Worm (Caenorhabditis elegans) whole organism, L4 larva: ENCODE data around the gene dsl-7.

ENCODE experiments used
- T20F7.1 ChIP-seq: fragments of 200-800 bp; sonication (Bioruptor generic); optimal IDR thresholded peaks from 2 replicates; lab custom pipeline; 2018; ENCODE audit warnings: mild to moderate bottlenecking, missing genetic modification characterization, missing compliant biosample characterization
- T26A8.4 ChIP-seq: fragments of 200-800 bp; sonication (Bioruptor generic); IDR thresholded peaks from 2 replicates; pipeline ENCODE4 v1.3.6; 2022; ENCODE audit warnings: missing genetic modification characterization, missing compliant biosample characterization
- Y48G9A.11 ChIP-seq: fragments of 200-800 bp; sonication (Bioruptor generic); IDR thresholded peaks from 2 replicates; pipeline ENCODE4 v1.3.6; 2022; ENCODE audit warnings: missing genetic modification reagents, missing genetic modification characterization, missing compliant biosample characterization
- Y5F2A.4 ChIP-seq: fragments of 200-800 bp; sonication (Bioruptor generic); optimal IDR thresholded peaks from 2 replicates; lab custom pipeline; 2018; ENCODE audit warnings: mild to moderate bottlenecking, missing genetic modification characterization, missing compliant biosample characterization
- Y75B8A.6 ChIP-seq: fragments of 200-800 bp; sonication (Bioruptor generic); IDR thresholded peaks from 2 replicates; pipeline ENCODE4 v1.3.6; 2022; ENCODE audit warnings: missing genetic modification reagents, missing genetic modification characterization, missing compliant biosample characterization
- arid-1 ChIP-seq: fragments of 200-800 bp; sonication (Bioruptor generic); conservative IDR thresholded peaks from 2 replicates; pipeline ENCODE4 v1.3.6; 2022; ENCODE audit warnings: missing genetic modification reagents, missing genetic modification characterization, missing compliant biosample characterization
- ceh-44 ChIP-seq: fragments of 200-800 bp; sonication (Bioruptor generic); IDR thresholded peaks from 2 replicates; pipeline ENCODE4 v1.3.6; 2022; ENCODE audit warnings: missing genetic modification reagents, missing genetic modification characterization, missing compliant biosample characterization
- ctbp-1 ChIP-seq: fragments of 200-800 bp; sonication (Bioruptor generic); IDR thresholded peaks from 2 replicates; pipeline ENCODE4 v1.3.6; 2022; ENCODE audit warnings: missing genetic modification reagents, missing genetic modification characterization, missing compliant biosample characterization
- dmd-6 ChIP-seq: fragments of 200-800 bp; sonication (Bioruptor generic); IDR thresholded peaks from 2 replicates; pipeline ENCODE4 v1.3.6; 2022; ENCODE audit warnings: missing genetic modification reagents, missing genetic modification characterization, missing compliant biosample characterization
- dmd-8 ChIP-seq: fragments of 200-800 bp; sonication (Bioruptor generic); IDR thresholded peaks from 2 replicates; pipeline ENCODE4 v1.3.6; 2022; ENCODE audit warnings: missing genetic modification characterization, missing compliant biosample characterization
- dmd-9 ChIP-seq: fragments of 200-800 bp; sonication (Bioruptor generic); IDR thresholded peaks from 2 replicates; pipeline ENCODE4 v1.3.6; 2022; ENCODE audit warnings: missing genetic modification reagents, missing genetic modification characterization, missing compliant biosample characterization
- dpl-1 ChIP-seq: fragments of 150-350 bp; optimal IDR thresholded peaks from 2 replicates; lab custom pipeline; 2014; ENCODE audit warnings: missing biosample characterization, missing genetic modification reagents, missing genetic modification characterization
- dve-1 ChIP-seq: sonication (generic microtip); optimal IDR thresholded peaks from 2 replicates; lab custom pipeline; 2017; ENCODE audit warnings: antibody characterized with exemption, mild to moderate bottlenecking, missing genetic modification characterization, missing compliant biosample characterization; ENCODE audit not compliant: insufficient read depth
- hif-1 ChIP-seq, 2 experiments: sonication (generic microtip); optimal IDR thresholded peaks; 2 replicates each; lab custom pipeline; 2016 to 2017; ENCODE audit warnings: missing compliant biosample characterization in 2 of 2, missing genetic modification characterization in 2 of 2, missing genetic modification reagents in 2 of 2, missing genotype in 2 of 2, mild to moderate bottlenecking in 1 of 2
- hlh-11 ChIP-seq: fragments of 200-800 bp; sonication (Bioruptor generic); optimal IDR thresholded peaks from 2 replicates; lab custom pipeline; 2018; ENCODE audit warnings: mild to moderate bottlenecking, missing genetic modification characterization, missing compliant biosample characterization
- hmg-1.1 ChIP-seq: fragments of 200-800 bp; sonication (Bioruptor generic); IDR thresholded peaks from 2 replicates; pipeline ENCODE4 v1.3.6; 2022; ENCODE audit warnings: missing genetic modification reagents, missing genetic modification characterization, missing compliant biosample characterization
- lin-1 ChIP-seq: fragments of 200-800 bp; sonication (Bioruptor generic); IDR thresholded peaks from 2 replicates; pipeline ENCODE4 v1.3.6; 2022; ENCODE audit warnings: missing genetic modification reagents, missing genetic modification characterization, missing compliant biosample characterization
- lin-15B ChIP-seq: fragments of 150-350 bp; sonication (generic microtip); optimal IDR thresholded peaks from 3 replicates; lab custom pipeline; 2014; ENCODE audit warnings: missing biosample characterization, missing genetic modification characterization
- lin-29 ChIP-seq: fragments of 200-800 bp; sonication (Bioruptor generic); IDR thresholded peaks from 2 replicates; pipeline ENCODE4 v1.3.6; 2022; ENCODE audit warnings: missing genetic modification reagents, missing genetic modification characterization, missing compliant biosample characterization
- lin-38 ChIP-seq: fragments of 200-800 bp; sonication (Bioruptor generic); IDR thresholded peaks from 2 replicates; pipeline ENCODE4 v1.3.6; 2022; ENCODE audit warnings: missing genetic modification reagents, missing genetic modification characterization, missing compliant biosample characterization
- lir-3 ChIP-seq: sonication (generic microtip); optimal IDR thresholded peaks from 2 replicates; lab custom pipeline; 2016; ENCODE audit warnings: mild to moderate bottlenecking, missing genetic modification characterization, missing compliant biosample characterization
- lsy-2 ChIP-seq, 2 experiments: fragments of 150-350 bp in 1 of 2; sonication (generic microtip) in 1 of 2; optimal IDR thresholded peaks; 2 replicates each; lab custom pipeline; 2014 to 2017; ENCODE audit warnings: missing biosample characterization in 2 of 2, missing genetic modification characterization in 2 of 2
- madf-5 ChIP-seq, 2 experiments: fragments of 200-800 bp; sonication (Bioruptor generic); IDR thresholded peaks; 2 replicates each; pipeline ENCODE4 v1.3.6; 2022; ENCODE audit warnings: missing compliant biosample characterization in 2 of 2, missing genetic modification characterization in 2 of 2
- mep-1 ChIP-seq: fragments of 150-350 bp; sonication (generic microtip); optimal IDR thresholded peaks from 3 replicates; lab custom pipeline; 2014; ENCODE audit warnings: missing biosample characterization, missing genetic modification characterization
- mes-2 ChIP-seq: sonication (generic microtip); optimal IDR thresholded peaks from 2 replicates; lab custom pipeline; 2016; ENCODE audit warnings: missing genotype, mild to moderate bottlenecking, missing genetic modification characterization, missing compliant biosample characterization; ENCODE audit not compliant: poor library complexity, severe bottlenecking
- mxl-2 ChIP-seq: fragments of 200-800 bp; sonication (Bioruptor generic); conservative IDR thresholded peaks from 2 replicates; pipeline ENCODE4 v1.3.6; 2022; ENCODE audit warnings: missing genetic modification reagents, missing genetic modification characterization, missing compliant biosample characterization
- mxl-3 ChIP-seq: fragments of 200-800 bp; sonication (Bioruptor generic); optimal IDR thresholded peaks from 2 replicates; lab custom pipeline; 2018; ENCODE audit warnings: mild to moderate bottlenecking, missing genetic modification characterization, missing compliant biosample characterization
- nhr-11 ChIP-seq: fragments of 150-350 bp; optimal IDR thresholded peaks from 2 replicates; lab custom pipeline; 2014; ENCODE audit warnings: missing biosample characterization, missing genetic modification characterization
- nhr-6 ChIP-seq: fragments of 150-350 bp; optimal IDR thresholded peaks from 2 replicates; lab custom pipeline; 2014; ENCODE audit warnings: missing biosample characterization, missing genetic modification characterization
- pha-4 ChIP-seq, 2 experiments: fragments of 150-350 bp in 1 of 2; fragments of 200-800 bp in 1 of 2; sonication (Bioruptor generic) in 1 of 2; IDR thresholded peaks in 1 of 2; optimal IDR thresholded peaks in 1 of 2; 2 replicates each; pipeline versions ENCODE4 v1.3.6 to Lab custom; 2014 to 2022; ENCODE audit warnings: missing genetic modification characterization in 2 of 2, missing genetic modification reagents in 2 of 2, missing biosample characterization in 1 of 2, missing compliant biosample characterization in 1 of 2
- php-3 ChIP-seq: fragments of 200-800 bp; sonication (Bioruptor generic); IDR thresholded peaks from 2 replicates; pipeline ENCODE4 v1.3.6; 2022; ENCODE audit warnings: missing genetic modification reagents, missing genetic modification characterization, missing compliant biosample characterization
- pqm-1 ChIP-seq: sonication (generic microtip); optimal IDR thresholded peaks from 2 replicates; lab custom pipeline; 2017; ENCODE audit warnings: missing biosample characterization, missing genetic modification characterization
- rbr-2 ChIP-seq: sonication (generic microtip); optimal IDR thresholded peaks from 2 replicates; lab custom pipeline; 2016; ENCODE audit warnings: missing genotype, missing genetic modification characterization, missing compliant biosample characterization
- snpc-4 ChIP-seq: fragments of 150-350 bp; optimal IDR thresholded peaks from 2 replicates; lab custom pipeline; 2014; ENCODE audit warnings: missing biosample characterization, missing genetic modification characterization
- spr-1 ChIP-seq: sonication (generic microtip); optimal IDR thresholded peaks from 2 replicates; lab custom pipeline; 2016; ENCODE audit warnings: mild to moderate bottlenecking, missing genetic modification characterization, missing compliant biosample characterization
- tra-1 ChIP-seq: fragments of 200-800 bp; sonication (Bioruptor generic); IDR thresholded peaks from 2 replicates; pipeline ENCODE4 v1.3.6; 2022; ENCODE audit warnings: missing genetic modification reagents, missing genetic modification characterization, missing compliant biosample characterization
- unc-130 ChIP-seq: sonication (generic microtip); optimal IDR thresholded peaks from 2 replicates; lab custom pipeline; 2016; ENCODE audit warnings: missing genetic modification reagents, missing genetic modification characterization, missing compliant biosample characterization
- vab-7 ChIP-seq: fragments of 200-800 bp; sonication (Bioruptor generic); IDR thresholded peaks from 2 replicates; pipeline ENCODE4 v1.3.6; 2022; ENCODE audit warnings: missing genetic modification reagents, missing genetic modification characterization, missing compliant biosample characterization
- zfp-2 ChIP-seq: sonication (generic microtip); optimal IDR thresholded peaks from 2 replicates; lab custom pipeline; 2016; ENCODE audit warnings: mild to moderate bottlenecking, missing genetic modification characterization, missing compliant biosample characterization

dsl-7 gene

DNA sequence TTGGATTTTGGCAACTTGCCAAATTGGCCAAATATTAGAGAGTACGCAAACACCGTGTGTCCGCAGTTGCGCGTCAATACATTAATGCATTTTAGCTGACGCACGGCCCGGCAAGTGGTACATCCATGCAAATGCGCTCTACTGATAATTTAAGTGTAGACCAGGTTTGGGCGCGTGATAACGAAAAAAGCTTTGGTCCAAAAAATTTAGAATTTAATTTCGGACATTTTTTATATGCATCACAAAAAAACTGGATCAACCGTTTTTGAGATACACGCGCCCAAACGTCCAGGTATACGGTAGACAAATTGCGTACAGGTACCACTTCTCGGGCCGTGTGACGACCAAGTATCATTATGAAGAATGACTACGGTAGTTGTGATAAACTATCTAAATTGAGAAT, 25.0 kb upstream of the dsl-7 start, which contains the start of gene R186.8 (continued):
- peak; percentile 72 for TF ChIP-seq arid-1 (GFP tag; lab: Robert Waterston, UW)
- TF ChIP-seq madf-5 (GFP tag; IDR thresholded peaks at IDR 0.05; lab: Robert Waterston, UW), result peak in 1 of 2 experiments; percentile 48; a peak in 1 of 4 replicates
- peak in 1 of 2 experiments; percentile 93 for TF ChIP-seq lsy-2 (tag; optimal IDR thresholded peaks at IDR 0.05; lab: Kevin White, UChicago)
- TF ChIP-seq lin-15B (tag; lab: Kevin White, UChicago), result peak; percentile 18
- peak; percentile 66 for TF ChIP-seq unc-130 (GFP tag; lab: Kevin White, UChicago)
- TF ChIP-seq T26A8.4 (GFP tag; lab: Robert Waterston, UW), result peak; percentile 87; the same call in 1 of the 2 replicates
- TF ChIP-seq Y48G9A.11 (GFP tag; lab: Robert Waterston, UW), result peak; percentile 52; the same call in 1 of the 2 replicates
- TF ChIP-seq dmd-6 (GFP tag; lab: Robert Waterston, UW), result peak; percentile 94
- TF ChIP-seq hif-1 (tag; optimal IDR thresholded peaks at IDR 0.05; lab: Kevin White, UChicago), result peak in 1 of 2 experiments; percentile 56
- TF ChIP-seq ceh-44 (GFP tag; lab: Robert Waterston, UW), result peak; percentile 84
- peak; percentile 44 for TF ChIP-seq mxl-3 (GFP tag; lab: Kevin White, UChicago)
- peak; percentile 72 for TF ChIP-seq zfp-2 (tag; lab: Kevin White, UChicago)
- peak; percentile 86 for TF ChIP-seq rbr-2
- TF ChIP-seq tra-1 (GFP tag; lab: Robert Waterston, UW), result peak; percentile 85
- TF ChIP-seq hmg-1.1 (GFP tag; lab: Robert Waterston, UW), result peak; percentile 86
- TF ChIP-seq nhr-11, result peak; percentile 37
- peak; percentile 62 for TF ChIP-seq mxl-2 (GFP tag; lab: Robert Waterston, UW)
- TF ChIP-seq lin-1 (GFP tag; lab: Robert Waterston, UW), result peak; percentile 12; the same call in 1 of the 2 replicates
- TF ChIP-seq spr-1 (tag; lab: Kevin White, UChicago), result peak; percentile 47
- TF ChIP-seq Y75B8A.6 (GFP tag; lab: Robert Waterston, UW), result peak; percentile 45; the same call in 1 of the 2 replicates
- TF ChIP-seq, all 104 proteins: peak for 48; not testable (repeated sequence) for 56

DNA sequence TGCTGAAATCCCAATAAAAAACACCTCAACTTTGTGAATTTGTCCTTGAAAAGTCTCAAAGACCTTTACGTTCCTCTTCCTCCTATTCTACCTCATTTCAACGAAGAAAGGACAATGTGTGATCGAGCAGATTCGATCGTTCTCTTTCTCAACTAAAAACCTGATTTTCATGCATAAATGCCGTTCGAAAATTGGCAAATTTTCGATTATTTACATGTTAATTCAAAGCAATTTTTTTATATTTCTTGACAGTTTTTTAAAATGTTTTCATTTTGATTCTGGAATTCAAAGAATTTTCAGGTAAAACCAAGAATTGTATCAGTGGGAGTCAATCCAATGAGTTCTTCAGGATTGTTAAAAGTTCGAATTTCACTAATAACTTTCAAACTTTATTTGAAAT, 24.4 kb upstream of the dsl-7 start, which contains the start of gene lin-46:
lin-46 (plus strand) TSS at position 301 of the 400 bp plus-strand sequence.
- TF ChIP-seq snpc-4 (no peak), hlh-11 (tag; lab: Kevin White, UChicago) (no peak), lin-29 (GFP tag; lab: Robert Waterston, UW) (no peak), spr-1 (tag; lab: Kevin White, UChicago) (no peak), pha-4 (GFP tag; IDR thresholded peaks at IDR 0.05; lab: Robert Waterston, UW) (no peak), pha-4 (tag; optimal IDR thresholded peaks at IDR 0.05; lab: Kevin White, UChicago) (no peak), ctbp-1 (GFP tag; lab: Robert Waterston, UW) (no peak), lir-3 (tag; lab: Kevin White, UChicago) (no peak), vab-7 (GFP tag; lab: Robert Waterston, UW) (no peak), php-3 (GFP tag; lab: Robert Waterston, UW) (no peak), unc-130 (GFP tag; lab: Kevin White, UChicago) (no peak)

DNA sequence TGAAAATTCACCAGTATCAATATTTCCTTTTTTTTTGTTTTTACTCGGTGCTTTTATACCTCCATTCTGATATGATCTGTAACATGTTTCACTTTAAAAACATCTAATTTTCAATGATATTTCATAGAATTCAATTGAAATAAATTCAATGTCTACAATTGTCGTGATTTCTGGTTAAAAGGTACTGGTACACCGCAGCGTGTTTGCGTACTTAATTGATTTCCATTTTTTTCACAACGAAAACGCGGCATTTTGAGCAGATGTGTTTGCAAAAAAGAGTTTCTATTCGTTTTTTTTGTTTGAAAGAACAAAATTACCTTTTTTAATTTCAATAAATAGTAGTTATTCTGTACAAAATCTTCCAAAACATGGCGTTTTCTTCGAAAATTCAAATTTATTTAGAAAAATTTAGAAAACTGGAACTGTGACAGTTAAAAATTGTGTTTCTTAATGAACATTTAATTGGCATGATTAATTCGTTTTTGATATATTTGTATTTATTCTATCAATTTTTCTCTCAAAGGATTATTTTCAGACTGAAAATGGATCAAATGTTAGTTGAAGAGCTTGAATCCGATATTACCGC, 22.3 kb upstream of the dsl-7 start, which contains the start of gene pnn-1:
pnn-1 (plus strand) TSS at position 536 of the 586 bp plus-strand sequence.
- TF ChIP-seq mes-2 (peak; percentile 68), dmd-9 (GFP tag; lab: Robert Waterston, UW) (no peak), madf-5 (GFP tag; IDR thresholded peaks at IDR 0.05; lab: Robert Waterston, UW) (no peak), zfp-2 (tag; lab: Kevin White, UChicago) (no peak), nhr-6 (tag; lab: Kevin White, UChicago) (peak; percentile 44), pqm-1 (tag; lab: Kevin White, UChicago) (no peak), Y5F2A.4 (GFP tag; lab: Kevin White, UChicago) (no peak), dve-1 (tag; lab: Kevin White, UChicago) (peak; percentile 34), lsy-2 (tag; optimal IDR thresholded peaks at IDR 0.05; lab: Kevin White, UChicago) (peak in 1 of 2 experiments; percentile 90), T20F7.1 (GFP tag; lab: Kevin White, UChicago) (peak; percentile 74), mep-1 (tag; lab: Kevin White, UChicago) (peak; percentile 19), lin-38 (GFP tag; lab: Robert Waterston, UW) (peak; percentile 75), dpl-1 (GFP tag; lab: Kevin White, UChicago) (peak; percentile 50), dmd-8 (GFP tag; lab: Robert Waterston, UW) (no peak)
